Worm (Caenorhabditis elegans) whole organism, midembryonic: ENCODE measurements around the gene ttn-1.

ENCODE experiments used
- cog-1 ChIP-seq: sonication (generic microtip); optimal IDR thresholded peaks from 2 replicates; lab custom pipeline; 2016; ENCODE audit warnings: missing genetic modification characterization, missing compliant biosample characterization
- flt-1 ChIP-seq: fragments of 200-800 bp; sonication (Bioruptor generic); IDR thresholded peaks from 2 replicates; pipeline ENCODE4 v1.3.6; 2022; ENCODE audit warnings: missing genetic modification characterization, missing compliant biosample characterization
- med-1 ChIP-seq: sonication (generic microtip); optimal IDR thresholded peaks from 2 replicates; lab custom pipeline; 2017; ENCODE audit warnings: missing genetic modification characterization, mild to moderate bottlenecking, missing compliant biosample characterization, antibody characterized with exemption, missing genetic modification reagents; ENCODE audit not compliant: insufficient read depth
- ztf-29 ChIP-seq: fragments of 200-800 bp; sonication (Bioruptor generic); IDR thresholded peaks from 2 replicates; pipeline ENCODE4 v1.3.6; 2022; ENCODE audit warnings: missing genetic modification reagents, missing genetic modification characterization, missing compliant biosample characterization

ce11 chrV:6112823-6113222 lies 89.6 kb downstream of the ttn-1 start, which contains the start of gene F17A9.5:
- TF ChIP-seq flt-1 (no peak), cog-1 (tag; lab: Kevin White, UChicago) (no peak), ztf-29 (no peak), med-1 (GFP tag; lab: Kevin White, UChicago) (no peak)
